Worm (Caenorhabditis elegans): ENCODE measurements around the gene klp-18.

ce11 chrIV:7010195-7010594 is 29.8 kb upstream of the klp-18 start:
- no peak for TF ChIP-seq nhr-42 (GFP tag; IDR thresholded peaks at IDR 0.05)
- no peak for TF ChIP-seq lsy-2 (tag; optimal IDR thresholded peaks at IDR 0.05)
- TF ChIP-seq sdz-12 (GFP tag; optimal IDR thresholded peaks at IDR 0.05), result no peak
- TF ChIP-seq nhr-11 (tag; optimal IDR thresholded peaks at IDR 0.05), result no peak
- no peak for TF ChIP-seq unc-62 (GFP tag; optimal IDR thresholded peaks at IDR 0.05 in 1 of 2)
- TF ChIP-seq unc-62 (tag; optimal IDR thresholded peaks at IDR 0.05), result no peak
- no peak for TF ChIP-seq mep-1 (tag; optimal IDR thresholded peaks at IDR 0.05)
- no peak for TF ChIP-seq spr-3 (GFP tag; optimal IDR thresholded peaks at IDR 0.05)
- TF ChIP-seq Y75B8A.6 (GFP tag; IDR thresholded peaks at IDR 0.05), result no peak

Data from whole organism, L4 larva.